Fruit fly (Drosophila melanogaster) S2 (cell line): ENCODE measurements around the gene Kul.

Experiments used
- CG8478 ChIP-seq: fragments of >200 bp; optimal IDR thresholded peaks from 2 replicates; lab custom pipeline; 2018
- CTCF ChIP-seq, 2 experiments: fragments of >200 bp; optimal IDR thresholded peaks; 2 replicates each; lab custom pipeline; 2018

dm6 chr3R:29708322-29708721 is 17.3 kb upstream of the Kul start:
- TF ChIP-seq CG8478 (lab: Kevin White, UChicago) (no peak), CTCF (optimal IDR thresholded peaks at IDR 0.05; lab: Kevin White, UChicago) (no peak)
